Worm (Caenorhabditis elegans) whole organism, midembryonic: ENCODE data around the gene gei-1.

Experiments used
- cog-1 ChIP-seq: sonication (generic microtip); optimal IDR thresholded peaks from 2 replicates; lab custom pipeline; 2016; ENCODE audit warnings: missing genetic modification characterization, missing compliant biosample characterization
- klf-2 ChIP-seq: fragments of 200-800 bp; sonication (Bioruptor generic); conservative IDR thresholded peaks from 2 replicates; pipeline ENCODE4 v1.3.6; 2022; ENCODE audit warnings: missing genetic modification reagents, missing genetic modification characterization, missing compliant biosample characterization
- ztf-29 ChIP-seq: fragments of 200-800 bp; sonication (Bioruptor generic); IDR thresholded peaks from 2 replicates; pipeline ENCODE4 v1.3.6; 2022; ENCODE audit warnings: missing genetic modification reagents, missing genetic modification characterization, missing compliant biosample characterization

DNA sequence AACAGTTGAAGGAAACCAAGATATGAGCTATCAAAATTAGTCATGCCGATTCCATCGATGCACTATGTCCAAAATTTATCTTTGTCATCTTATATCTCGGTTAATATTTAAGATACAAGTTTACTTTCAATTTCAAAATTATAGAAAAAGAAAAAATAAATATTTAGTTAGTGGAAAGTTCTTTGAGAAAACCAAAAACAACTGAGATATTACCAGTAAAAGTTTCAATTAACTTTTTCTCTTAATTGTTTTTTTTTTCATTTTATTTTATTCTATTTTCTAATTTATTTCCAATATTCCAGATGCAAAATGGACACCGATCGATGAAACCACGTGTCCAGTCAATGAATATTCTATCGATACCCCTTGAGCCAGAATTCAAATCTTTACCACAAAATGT lies at the start of gene gei-1:
- no peak for TF ChIP-seq cog-1 (tag; lab: Kevin White, UChicago)
- no peak for TF ChIP-seq klf-2 (GFP tag; lab: Robert Waterston, UW)
- no peak for TF ChIP-seq ztf-29
